Worm (Caenorhabditis elegans): Measurements from ENCODE around the gene ntp-1.

The ntp-1 gene

ce11 chrIV:7816402-7817102 lies 21.9 kb upstream of the ntp-1 start (continued):
- no peak for TF ChIP-seq snpc-4 (GFP tag; optimal IDR thresholded peaks at IDR 0.05)
- peak in 1 of 4 experiments; percentile 3 for TF ChIP-seq snpc-4 (tag; optimal IDR thresholded peaks at IDR 0.05)
- TF ChIP-seq snpc-3.4 (tag; optimal IDR thresholded peaks at IDR 0.05): no peak
- no peak; the same call in 1 of the 2 replicates for TF ChIP-seq madf-6 (GFP tag; IDR thresholded peaks at IDR 0.05)
- no peak for TF ChIP-seq nfya-1 (tag; optimal IDR thresholded peaks at IDR 0.05; ENCODE audit: borderline replicate concordance, insufficient read depth)
- no peak for TF ChIP-seq lag-1 (GFP tag; IDR thresholded peaks at IDR 0.05)
- no peak for TF ChIP-seq lsy-27 (tag; optimal IDR thresholded peaks at IDR 0.05; ENCODE audit: borderline replicate concordance, insufficient read depth)
- TF ChIP-seq somi-1 (GFP tag; optimal IDR thresholded peaks at IDR 0.05): no peak
- no peak for TF ChIP-seq ceh-79 (tag; optimal IDR thresholded peaks at IDR 0.05)
- peak; percentile 34; the same call in 1 of the 2 replicates for TF ChIP-seq F33H1.4 (GFP tag; IDR thresholded peaks at IDR 0.05)
- no peak for TF ChIP-seq ceh-100 (GFP tag; IDR thresholded peaks at IDR 0.05)
- no peak for TF ChIP-seq F55B11.4 (tag; optimal IDR thresholded peaks at IDR 0.05; ENCODE audit: borderline replicate concordance, insufficient read depth)

- TF ChIP-seq cebp-1 (GFP tag; IDR thresholded peaks at IDR 0.05) (no peak), cebp-1 (tag; optimal IDR thresholded peaks at IDR 0.05) (peak; percentile 60), nhr-80 (tag; optimal IDR thresholded peaks at IDR 0.05) (peak; percentile 18), fkh-3 (tag; optimal IDR thresholded peaks at IDR 0.05) (no peak), K12H6.12 (tag; optimal IDR thresholded peaks at IDR 0.05) (peak; percentile 4), tbp1 (GFP tag; optimal IDR thresholded peaks at IDR 0.05) (peak; percentile 29), snpc-4 (GFP tag; optimal IDR thresholded peaks at IDR 0.05) (no peak), snpc-4 (tag; optimal IDR thresholded peaks at IDR 0.05) (peak in 1 of 4 experiments; percentile 17), attf-5 (GFP tag; optimal IDR thresholded peaks at IDR 0.05) (peak; percentile 51), sptf-2 (GFP tag; optimal IDR thresholded peaks at IDR 0.05) (no peak), hmg-1.2 (GFP tag; IDR thresholded peaks at IDR 0.05) (peak; percentile 87; the same call in 1 of the 2 replicates)
Observed at ce11 chrIV:7815683-7816183, 21.1 kb upstream of the ntp-1 start, which contains the start of gene cdgs-1. TSS of gene cdgs-1 (minus strand) at chrIV:7815733.

ce11 chrIV:7812709-7813108 lies 18.1 kb upstream of the ntp-1 start, which contains the start of gene zgpa-1:
TSS of gene zgpa-1 (minus strand) at chrIV:7812809.
- TF ChIP-seq hsf-1 (GFP tag; IDR thresholded peaks at IDR 0.05) (no peak), mxl-1 (tag; optimal IDR thresholded peaks at IDR 0.05) (no peak), nfyb-1 (GFP tag; IDR thresholded peaks at IDR 0.05) (no peak), F57A8.1 (GFP tag; optimal IDR thresholded peaks at IDR 0.05) (no peak), B0336.3 (GFP tag; IDR thresholded peaks at IDR 0.05) (no peak), chd-7 (tag; optimal IDR thresholded peaks at IDR 0.05) (no peak), ccch-3 (GFP tag; optimal IDR thresholded peaks at IDR 0.05) (no peak), egl-44 (GFP tag; IDR thresholded peaks at IDR 0.05) (no peak), bed-2 (GFP tag; IDR thresholded peaks at IDR 0.05) (no peak), F33H1.4 (GFP tag; IDR thresholded peaks at IDR 0.05) (no peak), mes-4 (tag; optimal IDR thresholded peaks at IDR 0.05) (no peak), sea-2 (GFP tag; IDR thresholded peaks at IDR 0.05) (no peak), ceh-40 (GFP tag; IDR thresholded peaks at IDR 0.05) (no peak), mel-28 (tag; optimal IDR thresholded peaks at IDR 0.05; ENCODE audit: borderline replicate concordance) (no peak), rec-8 (tag; optimal IDR thresholded peaks at IDR 0.05) (no peak), madf-8 (GFP tag; conservative IDR thresholded peaks at IDR 0.05) (no peak), tbp1 (GFP tag; optimal IDR thresholded peaks at IDR 0.05) (no peak), Y67H2A.10 (GFP tag; conservative IDR thresholded peaks at IDR 0.05) (no peak), ztf-3 (GFP tag; optimal IDR thresholded peaks at IDR 0.05) (no peak)
